Worm (Caenorhabditis elegans) whole organism, young adult: ENCODE results near the gene str-153.
A peak's percentile ranks its signal among the peaks of the same experiment; 100 is the strongest.

Source experiments
- C17E4.6 ChIP-seq: fragments of 200-800 bp; sonication (Bioruptor generic); IDR thresholded peaks from 2 replicates; pipeline ENCODE4 v1.3.6; 2022; ENCODE audit warnings: missing genetic modification reagents, missing genetic modification characterization, missing compliant biosample characterization
- F10E7.11 ChIP-seq: sonication (generic microtip); optimal IDR thresholded peaks from 2 replicates; lab custom pipeline; 2017; ENCODE audit warnings: mild to moderate bottlenecking, missing genetic modification characterization, moderate library complexity, missing compliant biosample characterization
- F33H1.4 ChIP-seq: fragments of 200-800 bp; sonication (Bioruptor generic); IDR thresholded peaks from 2 replicates; pipeline ENCODE4 v1.3.6; 2022; ENCODE audit warnings: missing genetic modification reagents, missing genetic modification characterization, missing compliant biosample characterization
- F37B4.10 ChIP-seq: fragments of 200-800 bp; sonication (Bioruptor generic); IDR thresholded peaks from 2 replicates; pipeline ENCODE4 v1.3.6; 2022; ENCODE audit warnings: missing genetic modification characterization, missing compliant biosample characterization
- K12H6.12 ChIP-seq: fragments of 200-800 bp; sonication (Bioruptor generic); optimal IDR thresholded peaks from 2 replicates; lab custom pipeline; 2018; ENCODE audit warnings: mild to moderate bottlenecking, missing genetic modification characterization, missing compliant biosample characterization
- Y56A3A.18 ChIP-seq: fragments of 200-800 bp; sonication (Bioruptor generic); IDR thresholded peaks from 2 replicates; pipeline ENCODE4 v1.3.6; 2022; ENCODE audit warnings: missing genetic modification reagents, missing genetic modification characterization, missing compliant biosample characterization
- Y79H2A.3 ChIP-seq: fragments of 200-800 bp; sonication (Bioruptor generic); conservative IDR thresholded peaks from 2 replicates; pipeline ENCODE4 v1.3.6; 2022; ENCODE audit warnings: missing genetic modification reagents, missing genetic modification characterization, missing compliant biosample characterization
- Y95B8A.8 ChIP-seq: fragments of 200-800 bp; sonication (Bioruptor generic); IDR thresholded peaks from 2 replicates; pipeline ENCODE4 v1.3.6; 2022; ENCODE audit warnings: missing genetic modification reagents, missing genetic modification characterization, missing compliant biosample characterization
- ZK185.1 ChIP-seq: sonication (generic microtip); optimal IDR thresholded peaks from 2 replicates; lab custom pipeline; 2016; ENCODE audit warnings: mild to moderate bottlenecking, missing genetic modification characterization, missing compliant biosample characterization; ENCODE audit not compliant: poor library complexity, severe bottlenecking
- ama-1 ChIP-seq, 3 experiments: fragments of 150-350 bp in 1 of 3; sonication (generic microtip) in 2 of 3; optimal IDR thresholded peaks; 2 replicates each; lab custom pipeline; 2014 to 2018; ENCODE audit warnings: missing biosample characterization in 2 of 3, missing genetic modification characterization in 2 of 3, missing genetic modification reagents in 2 of 3
- aptf-2 ChIP-seq: fragments of 200-800 bp; sonication (Bioruptor generic); conservative IDR thresholded peaks from 2 replicates; pipeline ENCODE4 v1.3.6; 2022; ENCODE audit warnings: missing genetic modification reagents, missing genetic modification characterization, missing compliant biosample characterization
- attf-3 ChIP-seq: fragments of 200-800 bp; sonication (Bioruptor generic); conservative IDR thresholded peaks from 2 replicates; pipeline ENCODE4 v1.3.6; 2022; ENCODE audit warnings: missing genetic modification reagents, missing genetic modification characterization, missing compliant biosample characterization
- attf-6 ChIP-seq: fragments of 200-800 bp; sonication (Bioruptor generic); IDR thresholded peaks from 2 replicates; pipeline ENCODE4 v1.3.6; 2022; ENCODE audit warnings: missing genetic modification reagents, missing genetic modification characterization, missing compliant biosample characterization
- ceh-40 ChIP-seq: fragments of 200-800 bp; sonication (Bioruptor generic); IDR thresholded peaks from 2 replicates; pipeline ENCODE4 v1.3.6; 2022; ENCODE audit warnings: missing genetic modification characterization, missing compliant biosample characterization
- ceh-58 ChIP-seq: fragments of 200-800 bp; sonication (Bioruptor generic); IDR thresholded peaks from 2 replicates; pipeline ENCODE4 v1.3.6; 2022; ENCODE audit warnings: missing genetic modification characterization, missing compliant biosample characterization
- dox-1 ChIP-seq: fragments of 200-800 bp; sonication (Bioruptor generic); IDR thresholded peaks from 2 replicates; pipeline ENCODE4 v1.3.6; 2022; ENCODE audit warnings: missing genetic modification reagents, missing genetic modification characterization, missing compliant biosample characterization
- egl-18 ChIP-seq: fragments of 200-800 bp; sonication (Bioruptor generic); IDR thresholded peaks from 2 replicates; pipeline ENCODE4 v1.3.6; 2022; ENCODE audit warnings: missing genetic modification reagents, missing genetic modification characterization, missing compliant biosample characterization
- ets-4 ChIP-seq: fragments of 200-800 bp; sonication (Bioruptor generic); optimal IDR thresholded peaks from 2 replicates; lab custom pipeline; 2018; ENCODE audit warnings: mild to moderate bottlenecking, missing genetic modification characterization, missing compliant biosample characterization
- fkh-3 ChIP-seq: sonication (generic microtip); optimal IDR thresholded peaks from 2 replicates; lab custom pipeline; 2016; ENCODE audit warnings: mild to moderate bottlenecking, missing genetic modification characterization, missing compliant biosample characterization
- hsf-1 ChIP-seq: fragments of 200-800 bp; sonication (Bioruptor generic); IDR thresholded peaks from 2 replicates; pipeline ENCODE4 v1.3.6; 2022; ENCODE audit warnings: missing genetic modification reagents, missing genetic modification characterization, missing compliant biosample characterization
- let-526 ChIP-seq: fragments of 200-800 bp; sonication (Bioruptor generic); IDR thresholded peaks from 2 replicates; pipeline ENCODE4 v1.3.6; 2022; ENCODE audit warnings: missing genetic modification reagents, missing genetic modification characterization, missing compliant biosample characterization
- mcd-1 ChIP-seq: fragments of 200-800 bp; sonication (Bioruptor generic); IDR thresholded peaks from 2 replicates; pipeline ENCODE4 v1.3.6; 2022; ENCODE audit warnings: missing genetic modification reagents, missing genetic modification characterization, missing compliant biosample characterization
- mel-28 ChIP-seq: sonication (generic microtip); optimal IDR thresholded peaks from 2 replicates; lab custom pipeline; 2016; ENCODE audit warnings: borderline replicate concordance, mild to moderate bottlenecking, missing genetic modification characterization, missing compliant biosample characterization
- mes-4 ChIP-seq: sonication (generic microtip); optimal IDR thresholded peaks from 2 replicates; lab custom pipeline; 2016; ENCODE audit warnings: missing genotype, missing genetic modification characterization, missing compliant biosample characterization
- nhr-120 ChIP-seq: fragments of 200-800 bp; sonication (Bioruptor generic); IDR thresholded peaks from 2 replicates; pipeline ENCODE4 v1.3.6; 2022; ENCODE audit warnings: missing genetic modification characterization, missing compliant biosample characterization
- rcor-1 ChIP-seq: fragments of 200-800 bp; sonication (Bioruptor generic); IDR thresholded peaks from 2 replicates; pipeline ENCODE4 v1.3.6; 2022; ENCODE audit warnings: missing genetic modification reagents, missing genetic modification characterization, missing compliant biosample characterization
- repo-1 ChIP-seq: sonication (generic microtip); optimal IDR thresholded peaks from 2 replicates; lab custom pipeline; 2017; ENCODE audit warnings: mild to moderate bottlenecking, missing genetic modification characterization, missing compliant biosample characterization
- rpc-1 ChIP-seq, 2 experiments: fragments of 150-350 bp in 1 of 2; sonication (generic microtip) in 1 of 2; optimal IDR thresholded peaks; 2 replicates each; lab custom pipeline; 2014 to 2018; ENCODE audit warnings: missing biosample characterization in 1 of 2, missing genetic modification characterization in 1 of 2, missing genetic modification reagents in 1 of 2, missing genotype in 1 of 2
- sea-2 ChIP-seq: fragments of 200-800 bp; sonication (Bioruptor generic); IDR thresholded peaks from 2 replicates; pipeline ENCODE4 v1.3.6; 2022; ENCODE audit warnings: missing genetic modification characterization, missing compliant biosample characterization
- snpc-1.1 ChIP-seq: sonication (generic microtip); optimal IDR thresholded peaks from 2 replicates; lab custom pipeline; 2017; ENCODE audit warnings: missing genetic modification characterization, mild to moderate bottlenecking, missing compliant biosample characterization, antibody characterized with exemption, moderate library complexity, missing genotype, missing genetic modification reagents; ENCODE audit not compliant: insufficient read depth
- snpc-1.3 ChIP-seq: sonication (generic microtip); optimal IDR thresholded peaks from 2 replicates; lab custom pipeline; 2017; ENCODE audit warnings: missing genetic modification characterization, mild to moderate bottlenecking, missing compliant biosample characterization, antibody characterized with exemption, moderate library complexity, missing genotype, missing genetic modification reagents; ENCODE audit not compliant: insufficient read depth
- tbp1 ChIP-seq: fragments of 200-800 bp; sonication (Bioruptor generic); optimal IDR thresholded peaks from 2 replicates; lab custom pipeline; 2018; ENCODE audit warnings: mild to moderate bottlenecking, missing genetic modification characterization, missing compliant biosample characterization
- tbx-9 ChIP-seq: sonication (generic microtip); optimal IDR thresholded peaks from 2 replicates; lab custom pipeline; 2016; ENCODE audit warnings: borderline replicate concordance, missing genetic modification characterization, inconsistent platforms, missing compliant biosample characterization
- tlf-1 ChIP-seq: fragments of 200-800 bp; sonication (Bioruptor generic); optimal IDR thresholded peaks from 2 replicates; lab custom pipeline; 2018; ENCODE audit warnings: mild to moderate bottlenecking, missing genetic modification characterization, missing compliant biosample characterization
- zfh-2 ChIP-seq: fragments of 200-800 bp; sonication (Bioruptor generic); conservative IDR thresholded peaks from 2 replicates; pipeline ENCODE4 v1.3.6; 2022; ENCODE audit warnings: missing genetic modification reagents, missing genetic modification characterization, missing compliant biosample characterization
- ztf-18 ChIP-seq: sonication (generic microtip); optimal IDR thresholded peaks from 2 replicates; lab custom pipeline; 2016; ENCODE audit warnings: missing genotype, mild to moderate bottlenecking, missing genetic modification characterization, missing compliant biosample characterization
- ztf-22 ChIP-seq: fragments of 200-800 bp; sonication (Bioruptor generic); optimal IDR thresholded peaks from 2 replicates; lab custom pipeline; 2018; ENCODE audit warnings: mild to moderate bottlenecking, missing genetic modification characterization, moderate library complexity, missing compliant biosample characterization
- ztf-26 ChIP-seq: sonication (generic microtip); optimal IDR thresholded peaks from 2 replicates; lab custom pipeline; 2017; ENCODE audit warnings: missing genetic modification characterization, missing compliant biosample characterization
- ztf-3 ChIP-seq: fragments of 200-800 bp; sonication (Bioruptor generic); optimal IDR thresholded peaks from 2 replicates; lab custom pipeline; 2018; ENCODE audit warnings: mild to moderate bottlenecking, missing genetic modification characterization, missing compliant biosample characterization

str-153 gene

DNA sequence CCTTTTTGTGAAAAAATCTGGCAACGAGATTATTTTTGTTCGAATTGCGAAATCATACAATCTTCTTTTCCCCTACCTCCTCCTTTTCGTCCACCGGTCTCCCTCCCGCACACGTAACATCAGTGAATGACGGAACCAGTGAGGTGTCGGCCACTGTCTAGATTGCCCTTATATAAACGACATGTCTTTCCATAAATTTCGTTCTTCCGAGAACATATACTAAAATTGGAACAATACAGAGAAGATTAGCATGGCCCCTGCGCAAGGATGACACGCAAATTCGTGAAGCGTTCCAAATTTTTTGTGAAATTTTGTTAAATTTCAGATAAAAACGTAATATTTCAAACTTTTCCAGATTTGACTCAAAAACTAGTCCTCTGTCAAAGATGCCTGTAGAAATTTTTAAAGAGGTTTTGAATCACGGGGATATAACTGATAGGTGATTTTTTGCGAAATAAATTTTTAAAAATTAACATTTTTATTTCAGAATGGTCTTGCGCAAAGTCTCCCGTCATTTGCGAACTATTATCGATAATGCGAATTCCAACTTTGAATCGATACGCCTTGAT is 3.4 kb upstream of the str-153 start (continued):
- peak; percentile 85 for TF ChIP-seq rpc-1 (optimal IDR thresholded peaks at IDR 0.05; lab: Kevin White, UChicago)
- peak; percentile 84 for TF ChIP-seq rpc-1 (tag; optimal IDR thresholded peaks at IDR 0.05; lab: Kevin White, UChicago)
- peak; percentile 45 for TF ChIP-seq fkh-3 (tag; lab: Kevin White, UChicago)
- TF ChIP-seq sea-2, result no peak
- no peak; the same call in none of the 2 replicates for TF ChIP-seq rcor-1 (GFP tag; lab: Robert Waterston, UW)
- TF ChIP-seq ztf-26, result peak; percentile 22
- TF ChIP-seq attf-6 (GFP tag; lab: Robert Waterston, UW), result peak; percentile 89
- peak; percentile 11 for TF ChIP-seq tlf-1 (GFP tag; lab: Kevin White, UChicago)
- 0 out of 2 replicates have a peak, but pooled peaks have one; percentile 49 for TF ChIP-seq nhr-120 (GFP tag; lab: Robert Waterston, UW)
- peak; percentile 83 for TF ChIP-seq tbp1 (GFP tag; lab: Kevin White, UChicago)
- peak; percentile 65; the same call in 1 of the 2 replicates for TF ChIP-seq ceh-40 (GFP tag; lab: Robert Waterston, UW)
- TF ChIP-seq ztf-18 (tag; lab: Kevin White, UChicago), result peak; percentile 69
- TF ChIP-seq repo-1 (tag; lab: Kevin White, UChicago), result no peak
- peak; percentile 59 for TF ChIP-seq snpc-1.3
- peak; percentile 46 for TF ChIP-seq F33H1.4 (GFP tag; lab: Robert Waterston, UW)
- TF ChIP-seq aptf-2 (GFP tag; lab: Robert Waterston, UW), result no peak
- no peak for TF ChIP-seq F10E7.11 (tag; lab: Kevin White, UChicago)
- TF ChIP-seq Y56A3A.18 (GFP tag; lab: Robert Waterston, UW), result peak; percentile 93
- no peak for TF ChIP-seq ets-4 (GFP tag; lab: Kevin White, UChicago)
- TF ChIP-seq Y95B8A.8 (GFP tag; lab: Robert Waterston, UW), result no peak

DNA sequence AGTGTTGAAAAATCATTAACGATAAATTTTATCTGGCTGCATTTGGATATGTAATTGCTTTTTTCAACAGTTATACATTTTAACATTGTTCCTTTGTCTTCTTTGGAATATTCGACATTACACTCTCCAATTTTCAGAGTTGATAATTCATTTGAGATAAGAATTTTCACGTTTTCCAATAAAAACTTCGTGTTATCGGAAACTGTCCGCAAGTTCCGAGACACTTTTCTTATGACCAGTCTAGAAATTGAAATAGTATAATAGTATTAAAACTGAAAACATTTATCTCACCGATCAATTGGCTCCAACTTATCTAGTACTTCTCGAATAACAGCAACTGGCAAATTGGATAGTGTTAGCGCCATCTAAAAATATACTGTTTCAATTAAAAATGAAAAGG is 3.4 kb downstream of the str-153 start, which contains the start of gene fbxa-86:
fbxa-86 (minus strand) TSS at position 367 of the 400 bp plus-strand sequence.
- TF ChIP-seq ceh-58 (no peak), ztf-26 (no peak), mcd-1 (GFP tag; lab: Robert Waterston, UW) (no peak), ztf-3 (GFP tag; lab: Kevin White, UChicago) (no peak), tbx-9 (tag; lab: Kevin White, UChicago) (no peak), egl-18 (GFP tag; lab: Robert Waterston, UW) (no peak), hsf-1 (GFP tag; lab: Robert Waterston, UW) (no peak), zfh-2 (GFP tag; lab: Robert Waterston, UW) (no peak), let-526 (GFP tag; lab: Robert Waterston, UW) (no peak)

DNA sequence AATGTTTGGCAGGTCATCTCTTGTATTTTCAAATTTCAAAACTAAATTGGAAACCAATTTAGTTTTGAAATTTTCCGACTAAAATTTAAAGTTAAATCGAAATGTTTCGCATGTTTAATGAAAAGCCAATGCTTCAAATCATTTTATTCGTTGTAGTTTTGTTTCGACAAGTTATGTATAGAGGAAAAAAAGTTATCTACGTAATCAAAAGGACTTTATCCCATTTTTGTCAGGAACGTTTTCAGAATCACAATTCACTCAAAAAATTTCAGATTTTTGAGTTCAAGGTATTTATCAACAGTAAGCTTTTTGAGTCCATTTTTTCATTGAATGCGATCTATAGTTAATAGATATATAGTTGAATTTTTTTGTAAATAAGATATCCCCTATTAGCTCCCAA is 4.5 kb downstream of the str-153 start, which contains the start of gene str-168:
str-168 (plus strand) TSS at position 301 of the 400 bp plus-strand sequence.
- no peak for TF ChIP-seq dox-1
- no peak for TF ChIP-seq snpc-1.1
- no peak for TF ChIP-seq rcor-1 (GFP tag; lab: Robert Waterston, UW)
- no peak for TF ChIP-seq rpc-1 (optimal IDR thresholded peaks at IDR 0.05; lab: Kevin White, UChicago)
- TF ChIP-seq rpc-1 (tag; optimal IDR thresholded peaks at IDR 0.05; lab: Kevin White, UChicago), result no peak
- no peak for TF ChIP-seq attf-3
- no peak for TF ChIP-seq F33H1.4 (GFP tag; lab: Robert Waterston, UW)
- TF ChIP-seq ceh-40 (GFP tag; lab: Robert Waterston, UW), result no peak
- TF ChIP-seq K12H6.12 (tag; lab: Kevin White, UChicago), result no peak
- TF ChIP-seq ztf-18 (tag; lab: Kevin White, UChicago), result no peak
- TF ChIP-seq C17E4.6, result no peak
- TF ChIP-seq repo-1 (tag; lab: Kevin White, UChicago), result no peak
- TF ChIP-seq, all 124 proteins: peak for 0

DNA sequence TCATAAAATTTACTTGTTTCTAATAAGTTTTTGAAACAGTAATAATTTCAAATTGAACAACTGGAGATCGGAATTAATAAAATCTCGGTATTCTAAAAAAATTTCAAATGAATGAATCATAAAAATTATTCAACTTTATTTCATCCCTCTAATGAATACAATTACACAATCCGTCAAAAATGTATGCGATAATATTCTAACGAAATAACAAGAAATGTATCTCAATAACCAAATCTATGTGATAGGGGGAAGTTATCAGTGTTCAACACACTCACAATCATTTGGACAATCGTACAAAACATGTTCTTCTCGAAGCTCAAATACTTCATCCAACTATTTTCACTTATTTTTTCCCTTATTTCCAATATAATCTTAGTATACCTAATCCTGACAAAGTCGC is 7.5 kb downstream of the str-153 start, which contains the start of gene Y9C9A.5:
Y9C9A.5 (plus strand) TSS at position 301 of the 400 bp plus-strand sequence.
- TF ChIP-seq snpc-1.1, result no peak
- no peak for TF ChIP-seq F33H1.4 (GFP tag; lab: Robert Waterston, UW)
- TF ChIP-seq nhr-120 (GFP tag; lab: Robert Waterston, UW), result no peak
- TF ChIP-seq ztf-3 (GFP tag; lab: Kevin White, UChicago), result no peak
- no peak for TF ChIP-seq F37B4.10 (GFP tag; lab: Robert Waterston, UW)
- TF ChIP-seq ztf-22 (GFP tag; lab: Kevin White, UChicago), result no peak
- TF ChIP-seq mes-4 (tag; lab: Kevin White, UChicago), result no peak
- no peak for TF ChIP-seq mel-28 (tag; lab: Kevin White, UChicago)
- no peak for TF ChIP-seq ceh-40 (GFP tag; lab: Robert Waterston, UW)
- TF ChIP-seq mcd-1 (GFP tag; lab: Robert Waterston, UW), result no peak
- no peak for TF ChIP-seq ztf-18 (tag; lab: Kevin White, UChicago)
- no peak for TF ChIP-seq ama-1 (optimal IDR thresholded peaks at IDR 0.05; lab: Kevin White, UChicago)
- no peak for TF ChIP-seq ama-1 (GFP tag; optimal IDR thresholded peaks at IDR 0.05; lab: Kevin White, UChicago)
- TF ChIP-seq ZK185.1 (tag; lab: Kevin White, UChicago), result no peak
- TF ChIP-seq zfh-2 (GFP tag; lab: Robert Waterston, UW), result no peak
- TF ChIP-seq sea-2, result no peak
- no peak for TF ChIP-seq rcor-1 (GFP tag; lab: Robert Waterston, UW)
- TF ChIP-seq Y79H2A.3 (GFP tag; lab: Robert Waterston, UW), result no peak
- TF ChIP-seq dox-1, result no peak
- TF ChIP-seq attf-3, result no peak
